Fruit fly (Drosophila melanogaster): ENCODE data around the gene CBP.
A peak's percentile ranks its signal among the peaks of the same experiment; 100 is the strongest.

The CBP gene

DNA sequence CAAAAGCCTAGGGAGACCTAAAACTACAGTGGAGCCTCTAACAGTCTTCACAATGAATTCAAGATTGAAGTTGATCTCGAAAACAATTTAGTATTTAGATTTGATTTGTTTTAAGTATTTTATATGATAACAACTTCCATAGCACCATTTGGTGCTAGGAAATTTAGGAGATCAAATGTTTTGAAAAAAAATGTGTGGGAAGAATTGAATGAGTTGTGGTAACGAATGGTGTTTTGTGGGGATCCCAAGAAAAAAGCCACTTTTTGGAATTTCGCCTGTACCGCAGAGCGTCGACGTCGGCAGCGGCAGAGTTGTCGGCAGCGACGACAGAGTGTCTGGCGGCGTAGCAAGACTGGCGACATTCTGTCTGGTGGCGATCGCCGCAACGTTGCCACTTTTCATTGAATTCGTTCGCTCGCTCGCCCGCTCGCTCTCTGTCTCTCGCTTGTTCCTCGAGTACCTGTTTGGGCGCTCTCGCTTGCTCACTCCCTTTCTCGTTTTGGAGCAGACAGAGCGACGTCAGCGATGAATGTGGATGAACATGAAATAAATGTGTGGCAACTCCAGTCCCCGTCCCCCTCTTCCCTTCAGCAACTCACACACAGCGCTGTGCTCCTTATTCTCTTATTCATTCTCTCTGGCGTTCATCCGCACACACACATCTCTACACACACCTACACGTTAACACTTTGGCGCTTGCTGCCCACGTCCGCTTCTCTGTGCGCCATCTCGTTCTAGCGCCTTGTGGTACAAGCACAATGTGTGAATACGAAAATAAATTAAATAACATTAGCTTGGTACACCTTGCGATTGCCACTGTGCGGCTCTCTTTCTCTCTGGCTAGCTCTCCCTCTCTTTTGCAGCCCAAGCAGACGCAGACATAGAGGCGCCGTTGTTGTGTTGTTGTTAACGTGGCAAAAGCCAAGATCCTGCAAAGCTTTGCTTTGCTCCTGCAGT is 37.5 kb upstream of the CBP start:
- peak; percentile 71 for TF ChIP-seq CG15710 (tag; optimal IDR thresholded peaks at IDR 0.05)
- no peak; the same call in 2 of the 3 replicates for TF ChIP-seq CG4496 (GFP tag; IDR thresholded peaks at IDR 0.05)
- peak; percentile 46 for TF ChIP-seq CG32121 (GFP tag; IDR thresholded peaks at IDR 0.05)
- no peak for TF ChIP-seq gl (tag; optimal IDR thresholded peaks at IDR 0.05)
- no peak for TF ChIP-seq D1 (tag; optimal IDR thresholded peaks at IDR 0.05)
- peak; percentile 75 for TF ChIP-seq CG8159 (tag; optimal IDR thresholded peaks at IDR 0.05)
- TF ChIP-seq CG8301 (tag; optimal IDR thresholded peaks at IDR 0.05), result peak; percentile 60
- peak; percentile 60 for TF ChIP-seq CG17806 (tag; optimal IDR thresholded peaks at IDR 0.05)
- peak; percentile 19 for TF ChIP-seq Snoo (tag; optimal IDR thresholded peaks at IDR 0.05)
- TF ChIP-seq CG34367 (tag; optimal IDR thresholded peaks at IDR 0.05), result peak; percentile 44
- peak; percentile 4 for TF ChIP-seq Ets98B (GFP tag; IDR thresholded peaks at IDR 0.05)
- TF ChIP-seq EcR (GFP tag; optimal IDR thresholded peaks at IDR 0.05), result peak; percentile 34
- 0 out of 2 replicates have a peak, but pooled peaks have one; percentile 42 for TF ChIP-seq CG10348 (GFP tag; IDR thresholded peaks at IDR 0.05)
- peak; percentile 27 for TF ChIP-seq fd96Ca (GFP tag; IDR thresholded peaks at IDR 0.05)
- TF ChIP-seq CG9948 (tag; optimal IDR thresholded peaks at IDR 0.05), result peak; percentile 55
- no peak for TF ChIP-seq CG13204 (GFP tag; optimal IDR thresholded peaks at IDR 0.05)
- TF ChIP-seq CG12605 (GFP tag; IDR thresholded peaks at IDR 0.05), result no peak; the same call in 1 of the 2 replicates
- peak; percentile 67 for TF ChIP-seq CG14655 (GFP tag; optimal IDR thresholded peaks at IDR 0.05)
- TF ChIP-seq Pif1B (GFP tag; optimal IDR thresholded peaks at IDR 0.05), result peak; percentile 8
- peak; percentile 52 for TF ChIP-seq Pif1A (GFP tag; optimal IDR thresholded peaks at IDR 0.05)
- peak; percentile 22; the same call in 1 of the 2 replicates for TF ChIP-seq rn (GFP tag; IDR thresholded peaks at IDR 0.05)

DNA sequence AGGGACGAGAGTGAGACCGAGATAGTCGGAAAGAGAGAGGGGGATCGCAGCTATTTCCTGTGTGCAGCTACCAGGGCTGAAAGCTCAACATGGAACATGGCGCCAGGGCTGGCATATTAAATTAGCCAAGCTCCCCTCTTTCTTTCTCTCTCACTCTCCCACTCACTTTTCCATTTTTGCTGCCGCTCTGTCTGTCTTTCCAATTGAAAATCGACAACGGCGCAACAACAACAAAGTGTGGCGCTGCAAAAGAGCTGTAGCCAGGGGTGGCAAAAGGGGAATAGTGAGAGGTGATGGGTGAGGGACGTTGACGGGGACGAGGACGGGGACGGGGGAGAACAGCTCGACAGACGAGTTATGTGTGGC is 36.8 kb upstream of the CBP start:
- no peak; the same call in 2 of the 3 replicates for TF ChIP-seq CG4496 (GFP tag; IDR thresholded peaks at IDR 0.05)
- no peak for TF ChIP-seq D1 (tag; optimal IDR thresholded peaks at IDR 0.05)
- TF ChIP-seq CG10348 (GFP tag; IDR thresholded peaks at IDR 0.05), result no peak
- peak; percentile 40 for TF ChIP-seq CG17806 (tag; optimal IDR thresholded peaks at IDR 0.05)
- TF ChIP-seq gl (tag; optimal IDR thresholded peaks at IDR 0.05), result no peak
- TF ChIP-seq CG14655 (GFP tag; optimal IDR thresholded peaks at IDR 0.05), result peak; percentile 21
- TF ChIP-seq CG32121 (GFP tag; IDR thresholded peaks at IDR 0.05), result 0 out of 2 replicates have a peak, but pooled peaks have one; percentile 40
- TF ChIP-seq Pif1B (GFP tag; optimal IDR thresholded peaks at IDR 0.05), result peak; percentile 11
- TF ChIP-seq CG13204 (GFP tag; optimal IDR thresholded peaks at IDR 0.05), result no peak
- peak; percentile 37 for TF ChIP-seq CG9948 (tag; optimal IDR thresholded peaks at IDR 0.05)
- TF ChIP-seq rn (GFP tag; IDR thresholded peaks at IDR 0.05), result no peak
- peak; percentile 73 for TF ChIP-seq fd96Ca (GFP tag; IDR thresholded peaks at IDR 0.05)
- TF ChIP-seq Ets98B (GFP tag; IDR thresholded peaks at IDR 0.05), result peak; percentile 37
- TF ChIP-seq CG12605 (GFP tag; IDR thresholded peaks at IDR 0.05), result no peak
- TF ChIP-seq Snoo (tag; optimal IDR thresholded peaks at IDR 0.05), result no peak
- peak; percentile 42 for TF ChIP-seq CG15710 (tag; optimal IDR thresholded peaks at IDR 0.05)
- peak; percentile 62 for TF ChIP-seq CG8159 (tag; optimal IDR thresholded peaks at IDR 0.05)
- TF ChIP-seq CG8301 (tag; optimal IDR thresholded peaks at IDR 0.05), result peak; percentile 17
- TF ChIP-seq Pif1A (GFP tag; optimal IDR thresholded peaks at IDR 0.05), result peak; percentile 16
- TF ChIP-seq EcR (GFP tag; optimal IDR thresholded peaks at IDR 0.05), result no peak
- peak; percentile 18 for TF ChIP-seq CG34367 (tag; optimal IDR thresholded peaks at IDR 0.05)

DNA sequence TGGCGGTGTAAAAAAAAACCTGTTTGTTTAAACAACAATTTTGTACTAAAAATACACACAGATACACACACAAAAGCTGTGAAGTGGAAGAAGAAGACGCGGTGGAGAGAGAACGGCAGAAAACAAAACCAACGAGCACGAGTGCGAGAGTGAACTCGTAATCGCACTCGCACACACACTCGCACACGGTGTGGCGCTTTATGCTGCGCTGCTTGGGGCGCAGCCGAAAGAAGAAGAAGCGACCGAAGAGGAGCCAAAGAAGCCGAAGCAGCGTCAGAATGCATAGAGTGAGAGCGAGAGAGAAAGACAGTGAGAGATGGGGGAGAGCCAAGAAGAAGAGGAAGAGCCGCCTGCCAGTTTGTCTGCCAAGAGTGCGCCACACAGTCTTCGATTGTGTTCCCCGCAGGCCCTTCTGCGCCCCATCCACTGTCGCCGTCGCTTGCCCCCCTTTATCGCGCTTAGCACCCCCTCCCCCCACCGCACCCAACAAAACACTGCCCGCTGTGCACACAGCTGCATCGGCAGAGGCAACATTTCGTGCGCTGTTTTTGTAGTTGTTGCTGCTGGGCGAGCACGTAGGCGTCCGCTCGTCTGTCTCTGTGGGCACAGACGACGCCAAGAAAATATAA is 36.3 kb upstream of the CBP start:
- TF ChIP-seq CG14655 (GFP tag; optimal IDR thresholded peaks at IDR 0.05) (no peak), D1 (tag; optimal IDR thresholded peaks at IDR 0.05) (no peak), CG10348 (GFP tag; IDR thresholded peaks at IDR 0.05) (peak; percentile 61; the same call in 1 of the 2 replicates), CG13204 (GFP tag; optimal IDR thresholded peaks at IDR 0.05) (peak; percentile 95), CG4496 (GFP tag; IDR thresholded peaks at IDR 0.05) (peak; percentile 42; the same call in 2 of the 3 replicates), CG8301 (tag; optimal IDR thresholded peaks at IDR 0.05) (no peak), CG8159 (tag; optimal IDR thresholded peaks at IDR 0.05) (no peak), CG34367 (tag; optimal IDR thresholded peaks at IDR 0.05) (no peak), Snoo (tag; optimal IDR thresholded peaks at IDR 0.05) (peak; percentile 10), EcR (GFP tag; optimal IDR thresholded peaks at IDR 0.05) (peak; percentile 67), fd96Ca (GFP tag; IDR thresholded peaks at IDR 0.05) (peak; percentile 66), CG15710 (tag; optimal IDR thresholded peaks at IDR 0.05) (no peak), CG9948 (tag; optimal IDR thresholded peaks at IDR 0.05) (no peak), gl (tag; optimal IDR thresholded peaks at IDR 0.05) (no peak), Ets98B (GFP tag; IDR thresholded peaks at IDR 0.05) (peak; percentile 71), CG17806 (tag; optimal IDR thresholded peaks at IDR 0.05) (no peak), rn (GFP tag; IDR thresholded peaks at IDR 0.05) (0 out of 2 replicates have a peak, but pooled peaks have one; percentile 13), Pif1B (GFP tag; optimal IDR thresholded peaks at IDR 0.05) (no peak), CG32121 (GFP tag; IDR thresholded peaks at IDR 0.05) (peak; percentile 58), CG12605 (GFP tag; IDR thresholded peaks at IDR 0.05) (peak; percentile 7; the same call in 1 of the 2 replicates), Pif1A (GFP tag; optimal IDR thresholded peaks at IDR 0.05) (no peak)

DNA sequence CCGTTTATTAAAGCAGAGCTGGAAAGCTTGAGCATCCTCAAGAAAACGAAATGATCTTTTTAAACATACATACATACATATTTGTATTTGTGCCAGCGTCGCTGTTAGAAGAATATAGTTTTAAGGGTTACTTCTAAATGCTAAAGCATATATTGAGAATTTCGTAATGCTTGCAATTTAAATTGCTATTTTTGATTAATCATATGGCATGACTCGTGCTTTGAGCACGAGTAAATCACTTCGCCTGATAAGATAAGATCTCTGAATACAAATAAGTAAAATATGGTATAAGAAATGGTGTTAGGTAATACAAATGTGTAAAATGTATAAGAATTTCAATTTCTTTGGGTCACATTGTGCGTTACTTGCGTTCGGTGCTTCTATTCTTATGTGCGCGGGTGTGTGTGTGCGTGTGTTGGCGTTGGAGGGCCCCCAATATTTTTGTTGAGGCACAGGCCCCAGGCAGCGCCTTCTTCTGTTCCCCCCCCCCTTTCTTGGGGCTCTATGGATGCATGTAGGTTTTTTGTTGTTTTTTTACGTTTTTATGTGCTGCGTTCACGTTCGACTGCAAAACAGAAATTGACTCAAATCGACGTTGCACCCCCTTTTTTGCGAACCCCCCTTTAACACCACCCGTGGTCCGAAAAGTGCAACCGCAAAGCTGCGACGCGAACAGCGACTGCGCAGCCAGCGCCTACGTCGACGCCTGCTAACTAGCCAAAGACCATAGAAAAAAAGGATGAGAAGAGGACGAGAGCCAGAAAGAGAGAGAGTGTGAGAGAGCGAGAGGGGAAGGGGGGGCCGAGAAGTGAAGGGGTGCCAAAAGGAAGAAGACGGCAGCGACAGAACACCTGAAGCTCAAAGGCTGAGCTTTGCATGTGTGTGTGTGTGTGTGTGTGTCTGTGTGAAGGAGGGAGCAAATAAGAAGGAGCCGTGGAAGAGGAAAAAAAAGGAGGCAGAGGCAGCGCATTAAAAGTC is 35.5 kb upstream of the CBP start:
- TF ChIP-seq Pif1A (GFP tag; optimal IDR thresholded peaks at IDR 0.05), result peak; percentile 52
- peak; percentile 87 for TF ChIP-seq CG4496 (GFP tag; IDR thresholded peaks at IDR 0.05)
- TF ChIP-seq Pif1B (GFP tag; optimal IDR thresholded peaks at IDR 0.05), result peak; percentile 30
- TF ChIP-seq CG9948 (tag; optimal IDR thresholded peaks at IDR 0.05), result peak; percentile 73
- peak; percentile 41 for TF ChIP-seq CG13204 (GFP tag; optimal IDR thresholded peaks at IDR 0.05)
- no peak for TF ChIP-seq EcR (GFP tag; optimal IDR thresholded peaks at IDR 0.05)
- TF ChIP-seq CG12605 (GFP tag; IDR thresholded peaks at IDR 0.05), result 0 out of 2 replicates have a peak, but pooled peaks have one; percentile 1
- peak; percentile 58 for TF ChIP-seq rn (GFP tag; IDR thresholded peaks at IDR 0.05)
- TF ChIP-seq Snoo (tag; optimal IDR thresholded peaks at IDR 0.05), result peak; percentile 31
- peak; percentile 44; the same call in 1 of the 2 replicates for TF ChIP-seq CG10348 (GFP tag; IDR thresholded peaks at IDR 0.05)
- peak; percentile 65 for TF ChIP-seq CG34367 (tag; optimal IDR thresholded peaks at IDR 0.05)
- TF ChIP-seq CG8301 (tag; optimal IDR thresholded peaks at IDR 0.05), result peak; percentile 80
- TF ChIP-seq CG8159 (tag; optimal IDR thresholded peaks at IDR 0.05), result peak; percentile 85
- TF ChIP-seq D1 (tag; optimal IDR thresholded peaks at IDR 0.05), result no peak
- TF ChIP-seq Ets98B (GFP tag; IDR thresholded peaks at IDR 0.05), result peak; percentile 87
- peak; percentile 37 for TF ChIP-seq CG17806 (tag; optimal IDR thresholded peaks at IDR 0.05)
- peak; percentile 89 for TF ChIP-seq CG14655 (GFP tag; optimal IDR thresholded peaks at IDR 0.05)
- no peak for TF ChIP-seq gl (tag; optimal IDR thresholded peaks at IDR 0.05)
- peak; percentile 79 for TF ChIP-seq CG32121 (GFP tag; IDR thresholded peaks at IDR 0.05)
- TF ChIP-seq fd96Ca (GFP tag; IDR thresholded peaks at IDR 0.05), result peak; percentile 89
- TF ChIP-seq CG15710 (tag; optimal IDR thresholded peaks at IDR 0.05), result peak; percentile 77
